Fruit fly (Drosophila melanogaster) whole organism, pupa: ENCODE measurements around the gene Gr93c.
A peak's percentile ranks its signal among the peaks of the same experiment; 100 is the strongest.

Source experiments
- CG10348 ChIP-seq: fragments of 200-800 bp; sonication (Bioruptor generic); IDR thresholded peaks from 2 replicates; pipeline ENCODE4 v1.3.6; 2022; ENCODE audit warnings: missing biosample characterization, missing genetic modification characterization
- CG12605 ChIP-seq: fragments of 200-800 bp; sonication (Bioruptor generic); IDR thresholded peaks from 2 replicates; pipeline ENCODE4 v1.3.6; 2022; ENCODE audit warnings: missing biosample characterization, missing genetic modification characterization
- CG13204 ChIP-seq: fragments of 200-800 bp; sonication (Bioruptor generic); optimal IDR thresholded peaks from 2 replicates; lab custom pipeline; 2018; ENCODE audit warnings: missing biosample characterization, mild to moderate bottlenecking, missing genetic modification characterization, moderate library complexity
- CG14655 ChIP-seq: fragments of 200-800 bp; sonication (Bioruptor generic); optimal IDR thresholded peaks from 3 replicates; lab custom pipeline; 2017; ENCODE audit warnings: mild to moderate bottlenecking, missing biosample characterization, missing genetic modification reagents, missing genetic modification characterization
- CG15710 ChIP-seq: fragments of 200-800 bp; sonication (Bioruptor generic); optimal IDR thresholded peaks from 2 replicates; lab custom pipeline; 2018; ENCODE audit warnings: missing biosample characterization, mild to moderate bottlenecking, missing genetic modification characterization, moderate library complexity
- CG17806 ChIP-seq: fragments of 200-800 bp; sonication (Bioruptor generic); optimal IDR thresholded peaks from 2 replicates; lab custom pipeline; 2018; ENCODE audit warnings: missing biosample characterization, mild to moderate bottlenecking, missing genetic modification characterization, moderate library complexity
- CG32121 ChIP-seq: fragments of 200-800 bp; sonication (Bioruptor generic); IDR thresholded peaks from 2 replicates; pipeline ENCODE4 v1.3.6; 2022; ENCODE audit warnings: missing biosample characterization, missing genetic modification characterization
- CG34367 ChIP-seq: fragments of 200-800 bp; sonication (Bioruptor generic); optimal IDR thresholded peaks from 2 replicates; lab custom pipeline; 2018; ENCODE audit warnings: missing biosample characterization, mild to moderate bottlenecking, missing genetic modification characterization
- CG4496 ChIP-seq: fragments of 200-800 bp; sonication (Bioruptor generic); IDR thresholded peaks from 3 replicates; pipeline ENCODE4 v1.3.6; 2022; ENCODE audit warnings: missing biosample characterization, missing genetic modification characterization
- CG8159 ChIP-seq: fragments of 200-800 bp; sonication (Bioruptor generic); optimal IDR thresholded peaks from 3 replicates; lab custom pipeline; 2018; ENCODE audit warnings: missing biosample characterization, mild to moderate bottlenecking, missing genetic modification characterization, moderate library complexity
- CG8301 ChIP-seq: fragments of 200-800 bp; sonication (Bioruptor generic); optimal IDR thresholded peaks from 2 replicates; lab custom pipeline; 2018; ENCODE audit warnings: missing biosample characterization, mild to moderate bottlenecking, missing genetic modification characterization
- CG9948 ChIP-seq: fragments of 200-800 bp; sonication (Bioruptor generic); optimal IDR thresholded peaks from 2 replicates; lab custom pipeline; 2018; ENCODE audit warnings: missing biosample characterization, mild to moderate bottlenecking, missing genetic modification characterization, moderate library complexity
- D1 ChIP-seq: fragments of 200-800 bp; sonication (Bioruptor generic); optimal IDR thresholded peaks from 2 replicates; lab custom pipeline; 2018; ENCODE audit warnings: missing biosample characterization, mild to moderate bottlenecking, missing genetic modification characterization, moderate library complexity
- EcR ChIP-seq: fragments of 200-800 bp; sonication (Bioruptor generic); optimal IDR thresholded peaks from 3 replicates; lab custom pipeline; 2019; ENCODE audit warnings: missing biosample characterization, missing genetic modification characterization, mild to moderate bottlenecking, moderate library complexity, missing genetic modification reagents
- Ets98B ChIP-seq: fragments of 200-800 bp; sonication (Bioruptor generic); IDR thresholded peaks from 2 replicates; pipeline ENCODE4 v1.3.6; 2022; ENCODE audit warnings: missing biosample characterization, missing genetic modification characterization
- Pif1A ChIP-seq: fragments of 200-800 bp; sonication (Bioruptor generic); optimal IDR thresholded peaks from 3 replicates; lab custom pipeline; 2016; ENCODE audit warnings: missing biosample characterization, missing genetic modification characterization
- Pif1B ChIP-seq: fragments of 200-800 bp; sonication (Bioruptor generic); optimal IDR thresholded peaks from 3 replicates; lab custom pipeline; 2016; ENCODE audit warnings: missing biosample characterization, missing genetic modification characterization
- Snoo ChIP-seq: fragments of 200-800 bp; sonication (Bioruptor generic); optimal IDR thresholded peaks from 3 replicates; lab custom pipeline; 2017; ENCODE audit warnings: missing biosample characterization, mild to moderate bottlenecking, missing genetic modification characterization, inconsistent platforms
- fd96Ca ChIP-seq: fragments of 200-800 bp; sonication (Bioruptor generic); IDR thresholded peaks from 3 replicates; pipeline ENCODE4 v1.3.6; 2022; ENCODE audit warnings: missing biosample characterization, missing genetic modification characterization
- gl ChIP-seq: fragments of 200-800 bp; sonication (Bioruptor generic); optimal IDR thresholded peaks from 2 replicates; lab custom pipeline; 2018; ENCODE audit warnings: missing biosample characterization, mild to moderate bottlenecking, missing genetic modification characterization
- rn ChIP-seq: fragments of 200-800 bp; sonication (Bioruptor generic); IDR thresholded peaks from 2 replicates; pipeline ENCODE4 v1.3.6; 2022; ENCODE audit warnings: missing biosample characterization, missing genetic modification characterization

The Gr93c gene

DNA sequence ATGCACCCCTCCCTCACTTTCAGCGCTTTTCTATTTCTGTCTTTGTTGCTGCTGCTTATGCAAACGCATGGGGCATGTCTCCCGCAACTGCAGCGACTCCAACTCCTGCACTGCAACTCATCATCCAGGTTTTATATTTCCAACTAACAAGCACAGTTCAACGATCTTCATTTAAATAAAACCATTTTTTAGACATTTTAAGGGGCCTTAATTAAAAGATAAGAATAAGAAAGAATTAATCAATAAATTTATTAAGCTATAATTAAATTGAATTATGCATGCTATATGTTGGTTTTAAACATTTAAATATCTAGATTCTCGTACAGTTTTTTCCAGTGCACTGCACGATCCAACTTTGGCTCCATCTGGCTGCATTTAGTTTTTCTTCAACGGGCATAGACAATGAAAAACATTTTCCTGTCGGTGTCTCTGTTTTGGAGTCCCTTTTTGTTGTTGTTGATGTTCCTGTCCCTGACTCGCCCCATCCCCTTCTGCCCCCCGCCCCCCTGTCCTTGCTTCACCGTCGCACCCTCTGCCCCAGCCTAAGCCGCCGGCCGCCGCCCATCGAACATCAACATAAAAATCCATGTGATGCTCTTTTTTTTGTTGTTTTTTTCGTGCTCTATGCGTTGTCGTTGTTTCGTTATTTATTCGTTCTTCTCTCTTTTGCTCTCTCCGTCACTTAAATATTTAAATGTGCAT lies 16.1 kb downstream of the Gr93c start:
- TF ChIP-seq CG34367 (tag; lab: Kevin White, UChicago) (peak; percentile 74), Snoo (tag; lab: Kevin White, UChicago) (no peak), CG4496 (GFP tag; lab: Robert Waterston, UW) (peak; percentile 80), gl (tag; lab: Kevin White, UChicago) (peak; percentile 37), D1 (tag; lab: Kevin White, UChicago) (peak; percentile 60), CG32121 (GFP tag; lab: Robert Waterston, UW) (peak; percentile 71), CG10348 (GFP tag; lab: Robert Waterston, UW) (no peak), CG9948 (peak; percentile 92), CG15710 (peak; percentile 75), Ets98B (GFP tag; lab: Robert Waterston, UW) (peak; percentile 74), Pif1A (peak; percentile 68), CG17806 (tag; lab: Kevin White, UChicago) (peak; percentile 78), CG8159 (peak; percentile 81), Pif1B (GFP tag; lab: Kevin White, UChicago) (peak; percentile 79), fd96Ca (GFP tag; lab: Robert Waterston, UW) (peak; percentile 59; the same call in 2 of the 3 replicates), CG14655 (GFP tag; lab: Kevin White, UChicago) (peak; percentile 94), CG8301 (peak; percentile 92), CG13204 (GFP tag; lab: Kevin White, UChicago) (peak; percentile 25), rn (peak; percentile 58; the same call in 1 of the 2 replicates), EcR (GFP tag; lab: Kevin White, UChicago) (no peak), CG12605 (peak; percentile 66)

DNA sequence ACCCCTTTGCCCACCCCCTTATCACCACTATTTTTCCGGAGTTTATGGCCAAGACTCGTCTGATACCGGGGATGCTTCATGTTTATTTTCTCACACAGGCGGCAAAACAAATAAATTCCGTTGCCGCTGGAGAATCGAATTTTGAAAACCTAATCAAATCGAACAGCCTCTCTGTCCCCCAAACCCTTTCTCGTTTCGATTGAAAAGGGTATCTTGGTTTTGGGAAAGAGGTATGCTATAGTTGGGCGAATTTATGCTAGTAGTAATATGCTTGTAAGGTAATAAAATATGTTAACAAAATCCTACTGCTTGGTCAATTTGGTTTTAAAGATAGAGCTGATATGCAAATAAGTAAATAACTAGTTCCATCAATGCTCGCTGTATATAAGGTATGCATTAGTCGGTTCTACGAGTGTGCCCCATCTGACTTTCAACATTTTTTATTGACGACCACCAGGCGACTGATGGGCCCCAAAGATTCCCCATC lies 17.0 kb downstream of the Gr93c start:
- TF ChIP-seq CG9948 (peak; percentile 21), CG14655 (GFP tag; lab: Kevin White, UChicago) (peak; percentile 23), CG10348 (GFP tag; lab: Robert Waterston, UW) (no peak), EcR (GFP tag; lab: Kevin White, UChicago) (no peak), CG8301 (peak; percentile 17), Pif1A (peak; percentile 3)

DNA sequence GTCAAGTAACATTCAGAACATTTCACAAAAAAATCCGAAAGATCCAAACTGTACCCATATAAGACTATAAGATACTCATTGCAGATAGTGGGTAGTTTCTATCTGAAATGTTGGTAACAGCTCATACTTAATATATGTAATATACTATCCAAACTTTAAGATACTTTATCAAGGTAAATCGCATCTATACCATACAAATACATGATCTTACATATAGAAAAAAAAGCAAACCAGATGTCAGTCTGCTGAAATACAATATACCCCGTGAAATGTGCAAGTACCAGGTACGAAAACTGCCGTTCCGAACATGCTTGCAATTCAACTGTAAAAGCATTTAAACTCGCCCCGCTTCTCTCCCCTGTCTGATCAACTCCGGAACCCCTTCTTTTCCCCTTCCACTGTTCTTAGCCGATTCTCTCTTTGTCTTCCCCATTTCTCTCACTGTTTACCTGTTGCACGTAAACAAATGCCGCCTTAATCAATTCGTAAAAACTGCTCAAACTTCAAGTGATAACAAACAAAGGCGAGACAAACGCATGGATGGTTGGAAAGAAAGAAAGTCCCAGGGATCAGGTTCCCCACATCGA lies 17.5 kb downstream of the Gr93c start:
- TF ChIP-seq CG14655 (GFP tag; lab: Kevin White, UChicago) (peak; percentile 36), Pif1A (peak; percentile 11), CG4496 (GFP tag; lab: Robert Waterston, UW) (peak; percentile 28; the same call in 1 of the 3 replicates), CG8301 (peak; percentile 36), gl (tag; lab: Kevin White, UChicago) (no peak), Snoo (tag; lab: Kevin White, UChicago) (peak; percentile 33), CG9948 (peak; percentile 3), CG32121 (GFP tag; lab: Robert Waterston, UW) (no peak), CG13204 (GFP tag; lab: Kevin White, UChicago) (no peak), CG8159 (peak; percentile 23), rn (no peak)
- TF ChIP-seq, all 21 proteins: peak for 7

DNA sequence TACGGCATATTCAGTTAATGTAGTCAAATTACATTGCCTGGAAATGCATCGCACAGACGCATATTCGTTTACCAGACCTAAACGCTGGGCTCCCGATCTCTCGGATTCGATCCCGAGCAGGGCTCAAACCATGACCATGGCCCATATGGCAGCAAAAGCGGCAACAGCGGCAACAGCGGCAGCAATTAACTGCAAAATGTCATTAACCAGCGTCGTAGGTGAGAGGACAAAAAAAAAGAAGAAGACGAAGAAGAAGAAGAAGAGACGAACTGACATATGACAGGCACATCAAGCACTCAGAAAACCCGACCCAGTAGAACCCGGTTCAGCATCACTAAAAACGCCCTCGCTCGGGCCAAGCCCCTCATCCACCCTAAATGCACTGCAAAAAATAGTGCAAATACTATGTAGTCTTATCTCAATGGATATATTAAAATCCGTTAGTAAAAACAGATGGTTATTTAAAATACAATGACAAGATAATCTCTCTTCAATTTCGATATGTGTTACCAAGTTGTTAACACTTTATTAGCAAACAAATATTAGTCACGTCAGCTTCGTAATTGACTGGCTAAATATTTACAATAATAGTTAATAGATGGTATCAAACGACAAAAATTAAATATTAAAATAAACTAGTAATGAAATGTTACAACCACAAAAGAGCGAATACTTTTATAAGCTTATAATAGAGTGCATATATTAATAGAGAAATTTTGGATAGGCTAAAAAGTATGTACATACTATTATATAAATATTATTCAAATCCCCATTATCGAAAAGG lies 19.1 kb downstream of the Gr93c start:
- TF ChIP-seq Ets98B (GFP tag; lab: Robert Waterston, UW) = no peak
- TF ChIP-seq EcR (GFP tag; lab: Kevin White, UChicago) = peak; percentile 63
- TF ChIP-seq CG13204 (GFP tag; lab: Kevin White, UChicago) = no peak
- TF ChIP-seq Pif1B (GFP tag; lab: Kevin White, UChicago) = no peak
- peak; percentile 66 for TF ChIP-seq CG15710
- TF ChIP-seq CG8301 = peak; percentile 2
- peak; percentile 80 for TF ChIP-seq CG8159
- TF ChIP-seq CG10348 (GFP tag; lab: Robert Waterston, UW) = no peak
- peak; percentile 1 for TF ChIP-seq CG34367 (tag; lab: Kevin White, UChicago)
- peak; percentile 53 for TF ChIP-seq CG14655 (GFP tag; lab: Kevin White, UChicago)
- peak; percentile 40 for TF ChIP-seq CG17806 (tag; lab: Kevin White, UChicago)
- no peak for TF ChIP-seq fd96Ca (GFP tag; lab: Robert Waterston, UW)
- TF ChIP-seq CG4496 (GFP tag; lab: Robert Waterston, UW) = no peak
- TF ChIP-seq rn = no peak
- peak; percentile 45 for TF ChIP-seq CG9948

DNA sequence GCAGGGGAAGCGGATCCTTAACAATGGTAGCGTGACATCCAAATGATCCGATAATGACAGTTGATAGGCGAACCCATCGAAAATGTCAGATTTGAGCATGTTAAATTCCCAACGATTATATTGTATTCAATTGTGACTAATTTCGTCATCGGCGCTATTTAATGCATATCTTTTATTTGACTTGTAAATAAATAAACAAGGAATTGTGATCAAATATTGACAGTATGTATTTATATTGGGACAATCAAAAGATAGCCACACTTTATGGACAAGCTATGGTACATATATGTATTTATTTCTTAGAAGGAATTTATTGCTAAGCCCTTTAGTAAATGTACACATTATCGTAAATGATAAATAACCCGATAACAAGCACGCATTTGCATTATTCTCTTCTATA lies 19.9 kb downstream of the Gr93c start:
- TF ChIP-seq CG8301 = no peak
- no peak for TF ChIP-seq rn
- no peak for TF ChIP-seq D1 (tag; lab: Kevin White, UChicago)
- no peak for TF ChIP-seq Pif1B (GFP tag; lab: Kevin White, UChicago)
- TF ChIP-seq gl (tag; lab: Kevin White, UChicago) = no peak
- TF ChIP-seq CG4496 (GFP tag; lab: Robert Waterston, UW) = no peak
- no peak for TF ChIP-seq CG10348 (GFP tag; lab: Robert Waterston, UW)
- TF ChIP-seq fd96Ca (GFP tag; lab: Robert Waterston, UW) = no peak
- no peak for TF ChIP-seq CG13204 (GFP tag; lab: Kevin White, UChicago)
- no peak for TF ChIP-seq CG15710
- no peak for TF ChIP-seq CG34367 (tag; lab: Kevin White, UChicago)
- no peak for TF ChIP-seq CG14655 (GFP tag; lab: Kevin White, UChicago)
- TF ChIP-seq EcR (GFP tag; lab: Kevin White, UChicago) = no peak
- TF ChIP-seq Snoo (tag; lab: Kevin White, UChicago) = no peak
- TF ChIP-seq Ets98B (GFP tag; lab: Robert Waterston, UW) = no peak
- TF ChIP-seq CG12605 = no peak
- TF ChIP-seq CG9948 = no peak
